Worm (Caenorhabditis elegans): ENCODE measurements around the gene ptp-5.1.
"Not testable (repeated sequence)": the region's sequence is repeated elsewhere in the genome, so short reads cannot be mapped to it uniquely, and the experiment has no call there.

- TF ChIP-seq klf-2 (GFP tag; conservative IDR thresholded peaks at IDR 0.05); cog-1 (tag; optimal IDR thresholded peaks at IDR 0.05); T22C8.4 (GFP tag; IDR thresholded peaks at IDR 0.05); flt-1 (GFP tag; IDR thresholded peaks at IDR 0.05); med-1 (GFP tag; optimal IDR thresholded peaks at IDR 0.05; ENCODE audit: insufficient read depth); tab-1 (GFP tag; IDR thresholded peaks at IDR 0.05); ref-1 (GFP tag; conservative IDR thresholded peaks at IDR 0.05); ztf-23 (GFP tag; IDR thresholded peaks at IDR 0.05): not testable (repeated sequence)
These were observed 504 bp upstream of the ptp-5.1 start, which contains the start of gene nspd-6 for ce11 chrIV:5165626-5166025.
